Fruit fly (Drosophila melanogaster) whole organism: Measurements from ENCODE around the gene Smg5.

Source experiments
- CG8478 ChIP-seq: fragments of >200 bp; optimal IDR thresholded peaks from 2 replicates; lab custom pipeline; 2018; ENCODE audit warnings: inconsistent platforms
- EcR ChIP-seq, 2 experiments: fragments of >200 bp; optimal IDR thresholded peaks; 2 replicates each; lab custom pipeline; 2017; ENCODE audit warnings: missing biosample characterization in 2 of 2, missing genetic modification characterization in 2 of 2, missing genetic modification reagents in 2 of 2
- pan ChIP-seq: fragments of >200 bp; optimal IDR thresholded peaks from 2 replicates; lab custom pipeline; 2017
- psq ChIP-seq: fragments of >200 bp; optimal IDR thresholded peaks from 2 replicates; lab custom pipeline; 2017
- usp ChIP-seq: fragments of >200 bp; optimal IDR thresholded peaks from 2 replicates; lab custom pipeline; 2017; ENCODE audit warnings: missing biosample characterization, missing genetic modification characterization, mixed read lengths

DNA sequence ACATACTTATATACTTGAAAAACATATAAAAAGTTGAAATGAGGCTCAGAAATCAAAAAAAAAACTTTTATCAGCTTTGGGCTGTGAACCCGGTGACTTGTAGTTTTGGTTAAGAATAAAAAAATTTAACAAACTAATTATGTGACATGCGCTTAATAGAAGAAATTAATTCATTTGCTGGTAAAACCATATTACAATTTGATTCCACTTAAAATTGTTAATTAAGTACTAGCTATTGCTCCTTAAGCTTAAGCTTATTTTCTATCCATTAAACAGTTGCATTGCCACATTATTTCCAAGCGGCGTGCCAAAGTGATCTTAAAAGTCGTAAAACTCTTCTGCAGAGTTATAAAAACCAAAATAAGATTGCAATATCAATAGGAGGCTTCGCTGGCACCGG, 19.5 kb upstream of the Smg5 start:
- no peak for TF ChIP-seq psq (lab: Kevin White, UChicago)
- no peak for TF ChIP-seq usp (GFP tag; lab: Kevin White, UChicago)
- TF ChIP-seq pan (lab: Kevin White, UChicago) = no peak
- TF ChIP-seq CG8478 (lab: Kevin White, UChicago) = no peak
- TF ChIP-seq EcR (GFP tag; optimal IDR thresholded peaks at IDR 0.05; lab: Kevin White, UChicago) = no peak
